Worm (Caenorhabditis elegans): ENCODE results near the gene W02A2.5.

- TF ChIP-seq lin-39 (tag; optimal IDR thresholded peaks at IDR 0.05) (no peak), mdl-1 (tag; optimal IDR thresholded peaks at IDR 0.05) (no peak), lin-11 (tag; optimal IDR thresholded peaks at IDR 0.05) (no peak), mbf-1 (tag; optimal IDR thresholded peaks at IDR 0.05) (no peak), F13H6.1 (tag; optimal IDR thresholded peaks at IDR 0.05) (no peak), nhr-12 (tag; optimal IDR thresholded peaks at IDR 0.05) (no peak), nhr-25 (tag; optimal IDR thresholded peaks at IDR 0.05) (peak; percentile 48), snpc-4 (tag; optimal IDR thresholded peaks at IDR 0.05) (no peak), egl-27 (tag; optimal IDR thresholded peaks at IDR 0.05) (no peak)
These were observed 46.1 kb downstream of the W02A2.5 start for ce11 chrIV:13388779-13389178.

All from whole organism, L2 larva.